Fruit fly (Drosophila melanogaster): ENCODE results near the gene SCCRO4.

The SCCRO4 gene

dm6 chr3L:20309758-20310733 is 10.8 kb downstream of the SCCRO4 start:
- peak; percentile 68 for TF ChIP-seq pad (GFP tag; optimal IDR thresholded peaks at IDR 0.05)
- peak; percentile 53 for TF ChIP-seq CG7101 (tag; optimal IDR thresholded peaks at IDR 0.05)
- peak; percentile 66 for TF ChIP-seq bab1 (GFP tag; optimal IDR thresholded peaks at IDR 0.05)
- peak; percentile 44 for TF ChIP-seq CG14711 (tag; optimal IDR thresholded peaks at IDR 0.05)
- TF ChIP-seq CG7045 (GFP tag; optimal IDR thresholded peaks at IDR 0.05) = no peak
- peak; percentile 5 for TF ChIP-seq ovo (GFP tag; optimal IDR thresholded peaks at IDR 0.05)
- TF ChIP-seq Crg-1 (GFP tag; optimal IDR thresholded peaks at IDR 0.05) = peak; percentile 73
- TF ChIP-seq Hr96 (GFP tag; optimal IDR thresholded peaks at IDR 0.05) = no peak
- no peak for TF ChIP-seq toe (GFP tag; optimal IDR thresholded peaks at IDR 0.05)
- TF ChIP-seq Mnt (GFP tag; optimal IDR thresholded peaks at IDR 0.05) = peak; percentile 20
- no peak for TF ChIP-seq tj (GFP tag; optimal IDR thresholded peaks at IDR 0.05)
- TF ChIP-seq CG1620 (GFP tag; optimal IDR thresholded peaks at IDR 0.05) = peak; percentile 77

- TF ChIP-seq pad (GFP tag; optimal IDR thresholded peaks at IDR 0.05) = peak; percentile 18
- no peak for TF ChIP-seq cic (GFP tag; optimal IDR thresholded peaks at IDR 0.05)
- TF ChIP-seq Mnt (GFP tag; optimal IDR thresholded peaks at IDR 0.05) = peak; percentile 29
- no peak for TF ChIP-seq CG11617 (GFP tag; optimal IDR thresholded peaks at IDR 0.05)
- TF ChIP-seq CG5204 (GFP tag; optimal IDR thresholded peaks at IDR 0.05) = no peak
- TF ChIP-seq CG14711 (tag; optimal IDR thresholded peaks at IDR 0.05) = peak; percentile 43
- TF ChIP-seq toe (GFP tag; optimal IDR thresholded peaks at IDR 0.05) = peak; percentile 15
- TF ChIP-seq tj (GFP tag; optimal IDR thresholded peaks at IDR 0.05) = peak; percentile 6
- TF ChIP-seq bab1 (GFP tag; optimal IDR thresholded peaks at IDR 0.05) = peak; percentile 43
- no peak for TF ChIP-seq kay (GFP tag; ENCODE audit: borderline replicate concordance)
- TF ChIP-seq CG12768 (GFP tag; optimal IDR thresholded peaks at IDR 0.05) = no peak
- no peak for TF ChIP-seq cnc (optimal IDR thresholded peaks at IDR 0.05)
- no peak for TF ChIP-seq CG33017 (tag; optimal IDR thresholded peaks at IDR 0.05)
- TF ChIP-seq CG7045 (GFP tag; optimal IDR thresholded peaks at IDR 0.05) = no peak
- no peak for TF ChIP-seq Clk (GFP tag; optimal IDR thresholded peaks at IDR 0.05)
- peak; percentile 15 for TF ChIP-seq ovo (GFP tag; optimal IDR thresholded peaks at IDR 0.05)
- TF ChIP-seq Hr96 (GFP tag; optimal IDR thresholded peaks at IDR 0.05) = peak; percentile 29
- TF ChIP-seq CG7101 (tag; optimal IDR thresholded peaks at IDR 0.05) = peak; percentile 45
- TF ChIP-seq Crg-1 (GFP tag; optimal IDR thresholded peaks at IDR 0.05) = peak; percentile 63
- peak; percentile 71 for TF ChIP-seq CG1620 (GFP tag; optimal IDR thresholded peaks at IDR 0.05)
Measured at dm6 chr3L:20313469-20313868, 14.3 kb downstream of the SCCRO4 start, which contains the start of gene alphaSnap. Gene alphaSnap (plus strand): TSS chr3L:20313632.

dm6 chr3L:20316956-20317589 is 17.9 kb downstream of the SCCRO4 start, which contains the start of gene Spn77Ba:
Gene Spn77Ba (plus strand): TSS chr3L:20317190.
- no peak for TF ChIP-seq CG14711 (tag; optimal IDR thresholded peaks at IDR 0.05)
- TF ChIP-seq pad (GFP tag; optimal IDR thresholded peaks at IDR 0.05) = no peak
- TF ChIP-seq CG7045 (GFP tag; optimal IDR thresholded peaks at IDR 0.05) = no peak
- no peak for TF ChIP-seq ovo (GFP tag; optimal IDR thresholded peaks at IDR 0.05)
- TF ChIP-seq Hr96 (GFP tag; optimal IDR thresholded peaks at IDR 0.05) = no peak
- TF ChIP-seq Mnt (GFP tag; optimal IDR thresholded peaks at IDR 0.05) = peak; percentile 60
- TF ChIP-seq kay (GFP tag; ENCODE audit: borderline replicate concordance) = peak; percentile 64
- TF ChIP-seq Crg-1 (GFP tag; optimal IDR thresholded peaks at IDR 0.05) = no peak
- TF ChIP-seq CG33017 (tag; optimal IDR thresholded peaks at IDR 0.05) = peak; percentile 23
- peak; percentile 4 for TF ChIP-seq toe (GFP tag; optimal IDR thresholded peaks at IDR 0.05)
- TF ChIP-seq CG11617 (GFP tag; optimal IDR thresholded peaks at IDR 0.05) = no peak
- peak; percentile 78 for TF ChIP-seq cic (GFP tag; optimal IDR thresholded peaks at IDR 0.05)
- TF ChIP-seq cnc (optimal IDR thresholded peaks at IDR 0.05) = no peak
- TF ChIP-seq tj (GFP tag; optimal IDR thresholded peaks at IDR 0.05) = no peak
- TF ChIP-seq bab1 (GFP tag; optimal IDR thresholded peaks at IDR 0.05) = no peak
- peak; percentile 80 for TF ChIP-seq CG12768 (GFP tag; optimal IDR thresholded peaks at IDR 0.05)
- no peak for TF ChIP-seq CG1620 (GFP tag; optimal IDR thresholded peaks at IDR 0.05)
- no peak for TF ChIP-seq CG7101 (tag; optimal IDR thresholded peaks at IDR 0.05)
- TF ChIP-seq CG5204 (GFP tag; optimal IDR thresholded peaks at IDR 0.05) = no peak
- no peak for TF ChIP-seq Clk (GFP tag; optimal IDR thresholded peaks at IDR 0.05)

dm6 chr3L:20317751-20318150 is 18.5 kb downstream of the SCCRO4 start:
- TF ChIP-seq kay (GFP tag; ENCODE audit: borderline replicate concordance) (peak; percentile 36), Hr96 (GFP tag; optimal IDR thresholded peaks at IDR 0.05) (no peak), cic (GFP tag; optimal IDR thresholded peaks at IDR 0.05) (peak; percentile 79)

- no peak for TF ChIP-seq cnc (optimal IDR thresholded peaks at IDR 0.05)
- no peak for TF ChIP-seq CG1620 (GFP tag; optimal IDR thresholded peaks at IDR 0.05)
- no peak for TF ChIP-seq CG5204 (GFP tag; optimal IDR thresholded peaks at IDR 0.05)
- no peak for TF ChIP-seq Crg-1 (GFP tag; optimal IDR thresholded peaks at IDR 0.05)
- TF ChIP-seq CG14711 (tag; optimal IDR thresholded peaks at IDR 0.05) = no peak
- no peak for TF ChIP-seq pad (GFP tag; optimal IDR thresholded peaks at IDR 0.05)
- TF ChIP-seq ovo (GFP tag; optimal IDR thresholded peaks at IDR 0.05) = no peak
- no peak for TF ChIP-seq CG33017 (tag; optimal IDR thresholded peaks at IDR 0.05)
- no peak for TF ChIP-seq Mnt (GFP tag; optimal IDR thresholded peaks at IDR 0.05)
- no peak for TF ChIP-seq CG7101 (tag; optimal IDR thresholded peaks at IDR 0.05)
- no peak for TF ChIP-seq bab1 (GFP tag; optimal IDR thresholded peaks at IDR 0.05)
- TF ChIP-seq CG12768 (GFP tag; optimal IDR thresholded peaks at IDR 0.05) = no peak
- TF ChIP-seq Clk (GFP tag; optimal IDR thresholded peaks at IDR 0.05) = no peak
- no peak for TF ChIP-seq CG7045 (GFP tag; optimal IDR thresholded peaks at IDR 0.05)
- TF ChIP-seq Hr96 (GFP tag; optimal IDR thresholded peaks at IDR 0.05) = no peak
- TF ChIP-seq kay (GFP tag; ENCODE audit: borderline replicate concordance) = no peak
Measured at dm6 chr3L:20320044-20320443, 20.8 kb downstream of the SCCRO4 start.

All from whole organism, adult.